Worm (Caenorhabditis elegans): ENCODE measurements around the gene F11C1.1.

F11C1.1 gene

DNA sequence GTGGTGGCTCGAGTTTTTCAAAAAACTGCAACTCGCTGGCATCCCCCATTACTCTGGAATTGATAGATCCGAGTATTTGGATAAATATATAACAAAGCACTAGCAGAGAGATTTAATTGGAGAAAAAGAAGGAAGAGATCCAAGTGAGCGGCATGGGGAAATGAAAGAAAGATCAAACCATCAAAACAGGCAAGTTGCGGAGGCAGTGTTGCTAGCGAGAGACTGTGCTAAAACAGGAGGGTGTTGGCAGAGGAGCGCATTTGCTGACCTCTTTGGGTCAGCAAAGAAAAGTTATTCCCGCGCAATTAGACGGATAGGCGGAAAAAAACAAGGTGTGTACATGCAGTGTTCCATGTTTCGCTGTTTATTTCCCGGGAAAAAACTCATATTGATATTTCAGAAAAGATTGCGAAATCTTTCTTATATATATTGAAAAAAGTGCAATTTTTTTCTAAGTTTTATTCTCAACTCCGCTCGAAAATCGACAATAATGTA, 14.7 kb downstream of the F11C1.1 start, which contains the start of gene ppk-3 (continued):
- no peak for TF ChIP-seq ceh-91 (GFP tag; IDR thresholded peaks at IDR 0.05)
- TF ChIP-seq Y53G8AR.9 (GFP tag; conservative IDR thresholded peaks at IDR 0.05) = no peak
- no peak for TF ChIP-seq rpc-1 (optimal IDR thresholded peaks at IDR 0.05)
- no peak for TF ChIP-seq rpc-1 (tag; optimal IDR thresholded peaks at IDR 0.05)
- TF ChIP-seq F23B12.7 (tag; optimal IDR thresholded peaks at IDR 0.05; ENCODE audit: insufficient read depth) = peak; percentile 15
- TF ChIP-seq T07F8.4 (tag; optimal IDR thresholded peaks at IDR 0.05) = no peak
- no peak for TF ChIP-seq lag-1 (GFP tag; IDR thresholded peaks at IDR 0.05)
- TF ChIP-seq ztf-28 (GFP tag; IDR thresholded peaks at IDR 0.05) = no peak
- no peak for TF ChIP-seq ceh-58 (GFP tag; IDR thresholded peaks at IDR 0.05)
- TF ChIP-seq ceh-27 (GFP tag; optimal IDR thresholded peaks at IDR 0.05) = peak; percentile 37
- TF ChIP-seq hsf-1 (GFP tag; IDR thresholded peaks at IDR 0.05) = no peak
- TF ChIP-seq dpff-1 (tag; optimal IDR thresholded peaks at IDR 0.05) = no peak
- TF ChIP-seq K12H6.12 (tag; optimal IDR thresholded peaks at IDR 0.05) = peak; percentile 32
- no peak for TF ChIP-seq attf-6 (GFP tag; IDR thresholded peaks at IDR 0.05)

- TF ChIP-seq rpc-1 (optimal IDR thresholded peaks at IDR 0.05) = peak; percentile 3
- TF ChIP-seq rpc-1 (tag; optimal IDR thresholded peaks at IDR 0.05) = peak; percentile 56
Measured at ce11 chrX:12967037-12967436, 23.3 kb downstream of the F11C1.1 start.

DNA sequence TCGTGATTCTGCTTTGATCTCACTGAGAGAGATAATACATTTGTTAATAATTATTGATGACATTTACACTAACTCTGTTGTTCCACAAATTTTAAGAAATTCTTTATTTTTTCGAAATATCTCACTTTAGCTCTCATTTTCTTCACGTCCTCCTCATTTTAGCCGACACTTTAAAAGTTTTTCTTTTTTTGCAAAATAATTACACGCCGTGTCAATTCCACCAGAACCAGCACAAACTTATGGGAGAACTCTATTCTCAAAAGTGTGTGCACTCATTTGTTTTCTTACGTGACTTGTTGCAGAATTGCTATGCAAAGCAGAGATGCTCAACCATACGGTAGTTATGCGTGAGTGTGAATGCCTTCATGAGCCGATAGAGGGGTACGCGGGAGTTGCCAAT, 25.2 kb downstream of the F11C1.1 start, which contains the start of gene frpr-2:
Gene frpr-2 (plus strand): TSS at position 301 of the 400 bp plus-strand sequence.
- no peak for TF ChIP-seq Y56A3A.18 (GFP tag; IDR thresholded peaks at IDR 0.05)
- no peak for TF ChIP-seq somi-1 (GFP tag; optimal IDR thresholded peaks at IDR 0.05)
- no peak for TF ChIP-seq Y53F4B.3 (GFP tag; IDR thresholded peaks at IDR 0.05)
- TF ChIP-seq ceh-100 (GFP tag; IDR thresholded peaks at IDR 0.05) = no peak
- no peak for TF ChIP-seq pbrm-1 (GFP tag; IDR thresholded peaks at IDR 0.05)
- no peak for TF ChIP-seq cebp-2 (GFP tag; IDR thresholded peaks at IDR 0.05)
- no peak for TF ChIP-seq lin-26 (GFP tag; IDR thresholded peaks at IDR 0.05)
- no peak for TF ChIP-seq madf-3 (GFP tag; IDR thresholded peaks at IDR 0.05)
- TF ChIP-seq ZK185.1 (tag; optimal IDR thresholded peaks at IDR 0.05; ENCODE audit: poor library complexity, severe bottlenecking) = no peak
- TF ChIP-seq nhr-179 (tag; optimal IDR thresholded peaks at IDR 0.05) = no peak

ce11 chrX:12958897-12959296, 31.5 kb downstream of the F11C1.1 start:
- TF ChIP-seq K11D2.4 (GFP tag; IDR thresholded peaks at IDR 0.05) = no peak
- no peak for TF ChIP-seq aptf-2 (GFP tag; conservative IDR thresholded peaks at IDR 0.05)
- no peak for TF ChIP-seq B0019.2 (GFP tag; conservative IDR thresholded peaks at IDR 0.05)
- no peak for TF ChIP-seq repo-1 (tag; optimal IDR thresholded peaks at IDR 0.05)
- TF ChIP-seq ztf-28 (GFP tag; IDR thresholded peaks at IDR 0.05) = no peak
- no peak for TF ChIP-seq pha-4 (tag; optimal IDR thresholded peaks at IDR 0.05)
- TF ChIP-seq mcd-1 (GFP tag; IDR thresholded peaks at IDR 0.05) = no peak
- no peak for TF ChIP-seq F57C9.4 (tag; optimal IDR thresholded peaks at IDR 0.05)
- TF ChIP-seq ZK185.1 (tag; optimal IDR thresholded peaks at IDR 0.05; ENCODE audit: poor library complexity, severe bottlenecking) = no peak
- TF ChIP-seq madf-8 (GFP tag; conservative IDR thresholded peaks at IDR 0.05) = no peak
- TF ChIP-seq D2030.7 (GFP tag; IDR thresholded peaks at IDR 0.05) = no peak
- TF ChIP-seq lsy-27 (tag; optimal IDR thresholded peaks at IDR 0.05; ENCODE audit: borderline replicate concordance, insufficient read depth) = no peak
- no peak for TF ChIP-seq T07F8.4 (tag; optimal IDR thresholded peaks at IDR 0.05)
- no peak for TF ChIP-seq nhr-80 (tag; optimal IDR thresholded peaks at IDR 0.05)
- TF ChIP-seq lin-35 (GFP tag; optimal IDR thresholded peaks at IDR 0.05) = no peak
- TF ChIP-seq Y79H2A.3 (GFP tag; conservative IDR thresholded peaks at IDR 0.05) = no peak

Measured in whole organism, young adult.